ENCODE assay signal across 4 worm cellular contexts in the genomic region with DNA sequence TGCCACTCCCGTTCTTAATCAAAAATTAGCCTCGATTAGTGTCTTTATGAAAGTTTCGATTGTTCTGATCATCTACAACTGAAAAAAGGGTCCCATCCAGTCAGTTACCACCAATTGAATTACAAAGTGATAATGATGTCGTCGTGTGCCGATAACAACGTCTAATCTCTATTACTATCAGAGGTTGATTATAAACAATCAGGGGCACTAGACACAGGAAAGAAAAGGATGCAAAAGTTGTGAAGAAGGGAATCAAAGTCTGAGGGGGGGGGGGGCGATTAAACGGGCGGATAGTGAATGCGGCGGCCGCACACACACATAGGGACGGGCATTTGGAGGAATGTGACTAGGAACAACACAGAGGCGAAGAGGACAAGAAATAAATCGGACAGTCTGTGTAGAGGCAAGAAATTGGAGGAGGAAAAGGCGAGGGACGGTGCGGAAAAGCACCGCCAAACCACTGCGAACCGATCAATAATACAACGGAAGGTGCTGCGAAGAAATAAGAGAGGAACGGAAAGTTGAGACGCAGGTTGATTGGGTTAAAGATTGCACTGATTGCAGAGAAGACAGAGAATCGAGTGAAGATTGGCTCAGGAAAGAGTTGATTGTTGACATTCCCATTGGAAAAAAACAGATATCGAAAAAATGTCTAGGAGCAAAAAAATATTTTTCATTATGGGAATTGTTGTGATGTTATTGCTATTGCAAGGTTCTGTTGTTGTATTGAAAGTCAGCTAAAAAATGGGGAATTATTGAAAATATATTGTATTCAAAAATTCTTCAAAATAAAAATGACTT.
TF ChIP-seq lines count a peak whose summit lies in the region.

No protein-coding gene starts in this region.

TF ChIP-seq in whole organism, L2 larva, 48 proteins besides CTCF, POLR2A, EP300 and RAD21:
- TF ChIP-seq sma-9 (GFP tag; optimal IDR thresholded peaks at IDR 0.05; lab: Kevin White, UChicago) (no peak), sma-9 (tag; optimal IDR thresholded peaks at IDR 0.05; lab: Kevin White, UChicago) (no peak), C34F6.9 (tag; optimal IDR thresholded peaks at IDR 0.05; lab: Kevin White, UChicago) (peak; percentile 15), F13H6.1 (tag; optimal IDR thresholded peaks at IDR 0.05; lab: Kevin White, UChicago) (peak; percentile 4), nhr-237 (tag; optimal IDR thresholded peaks at IDR 0.05; lab: Kevin White, UChicago) (no peak), lsy-2 (tag; optimal IDR thresholded peaks at IDR 0.05; lab: Kevin White, UChicago) (peak in 1 of 2 experiments; percentile 16), elt-1 (tag; optimal IDR thresholded peaks at IDR 0.05; lab: Kevin White, UChicago) (no peak), sma-3 (GFP tag; optimal IDR thresholded peaks at IDR 0.05; lab: Kevin White, UChicago) (no peak), crh-2 (tag; optimal IDR thresholded peaks at IDR 0.05; lab: Kevin White, UChicago) (no peak), unc-62 (GFP tag; optimal IDR thresholded peaks at IDR 0.05; lab: Kevin White, UChicago) (no peak), lin-13 (GFP tag; optimal IDR thresholded peaks at IDR 0.05; lab: Kevin White, UChicago) (no peak), nhr-6 (tag; optimal IDR thresholded peaks at IDR 0.05; lab: Kevin White, UChicago) (no peak), sem-4 (tag; optimal IDR thresholded peaks at IDR 0.05; lab: Kevin White, UChicago) (peak; percentile 12), peb-1 (tag; optimal IDR thresholded peaks at IDR 0.05; lab: Kevin White, UChicago) (peak; percentile 42)
TF ChIP-seq in whole organism, L2 larva: peak in this region for 5.

TF ChIP-seq in whole organism, L4 larva, 104 proteins besides CTCF, POLR2A, EP300 and RAD21:
- TF ChIP-seq set-16 (GFP tag; IDR thresholded peaks at IDR 0.05; lab: Robert Waterston, UW): peak; percentile 24; the same call in 1 of the 2 replicates
- peak in 1 of 2 experiments; percentile 92 for TF ChIP-seq daf-16 (GFP tag; optimal IDR thresholded peaks at IDR 0.05; lab: Kevin White, UChicago)
- TF ChIP-seq daf-16 (tag; optimal IDR thresholded peaks at IDR 0.05; lab: Kevin White, UChicago): peak; percentile 40
- TF ChIP-seq aly-2 (tag; optimal IDR thresholded peaks at IDR 0.05; lab: Kevin White, UChicago): no peak
- peak in 1 of 2 experiments; percentile 93 for TF ChIP-seq unc-62 (GFP tag; optimal IDR thresholded peaks at IDR 0.05 in 1 of 2; lab: Kevin White, UChicago)
- no peak for TF ChIP-seq unc-62 (tag; optimal IDR thresholded peaks at IDR 0.05; lab: Kevin White, UChicago)
- TF ChIP-seq egl-43 (GFP tag; IDR thresholded peaks at IDR 0.05; lab: Robert Waterston, UW): peak; percentile 16; the same call in 1 of the 2 replicates
- no peak for TF ChIP-seq ZK337.2 (GFP tag; IDR thresholded peaks at IDR 0.05; lab: Robert Waterston, UW)
- TF ChIP-seq F37D6.2 (tag; optimal IDR thresholded peaks at IDR 0.05; lab: Kevin White, UChicago): no peak
- TF ChIP-seq dpl-1 (GFP tag; optimal IDR thresholded peaks at IDR 0.05; lab: Kevin White, UChicago): no peak
- TF ChIP-seq mxl-2 (GFP tag; conservative IDR thresholded peaks at IDR 0.05; lab: Robert Waterston, UW): 0 out of 2 replicates have a peak, but pooled peaks have one; percentile 31
- no peak for TF ChIP-seq pqm-1 (tag; optimal IDR thresholded peaks at IDR 0.05; lab: Kevin White, UChicago)
- peak; percentile 89 for TF ChIP-seq aha-1 (tag; lab: Kevin White, UChicago)
- TF ChIP-seq dve-1 (tag; optimal IDR thresholded peaks at IDR 0.05; lab: Kevin White, UChicago; ENCODE audit: insufficient read depth): peak; percentile 36
- peak; percentile 78 for TF ChIP-seq mxl-3 (GFP tag; optimal IDR thresholded peaks at IDR 0.05; lab: Kevin White, UChicago)
- peak; percentile 65 for TF ChIP-seq hlh-11 (tag; optimal IDR thresholded peaks at IDR 0.05; lab: Kevin White, UChicago)
- TF ChIP-seq nhr-11 (tag; optimal IDR thresholded peaks at IDR 0.05; lab: Kevin White, UChicago): no peak
TF ChIP-seq in whole organism, L4 larva: peak in this region for 9.

TF ChIP-seq in whole organism, late embryonic, 69 proteins besides CTCF, POLR2A, EP300 and RAD21:
- no peak for TF ChIP-seq hlh-8 (tag; optimal IDR thresholded peaks at IDR 0.05; lab: Kevin White, UChicago)
- no peak for TF ChIP-seq ztf-16 (tag; optimal IDR thresholded peaks at IDR 0.05; lab: Kevin White, UChicago)
- TF ChIP-seq C08G9.2 (tag; optimal IDR thresholded peaks at IDR 0.05; lab: Kevin White, UChicago): peak; percentile 50
- peak; percentile 39 for TF ChIP-seq nfya-1 (tag; optimal IDR thresholded peaks at IDR 0.05; lab: Kevin White, UChicago)
- no peak for TF ChIP-seq pax-1 (tag; optimal IDR thresholded peaks at IDR 0.05; lab: Kevin White, UChicago)
- no peak for TF ChIP-seq mec-3 (tag; optimal IDR thresholded peaks at IDR 0.05; lab: Kevin White, UChicago; ENCODE audit: borderline replicate concordance)
- no peak for TF ChIP-seq unc-3 (GFP tag; conservative IDR thresholded peaks at IDR 0.05; lab: Robert Waterston, UW)
- no peak for TF ChIP-seq unc-3 (tag; optimal IDR thresholded peaks at IDR 0.05; lab: Kevin White, UChicago)
- TF ChIP-seq che-1 (tag; optimal IDR thresholded peaks at IDR 0.05; lab: Kevin White, UChicago): peak; percentile 27
- TF ChIP-seq ttx-3 (tag; optimal IDR thresholded peaks at IDR 0.05; lab: Kevin White, UChicago): no peak
- TF ChIP-seq zip-5 (tag; optimal IDR thresholded peaks at IDR 0.05; lab: Kevin White, UChicago): no peak
- TF ChIP-seq syd-9 (tag; optimal IDR thresholded peaks at IDR 0.05; lab: Kevin White, UChicago): peak; percentile 9
- TF ChIP-seq pqm-1 (tag; optimal IDR thresholded peaks at IDR 0.05; lab: Kevin White, UChicago): peak; percentile 25
- TF ChIP-seq pros-1 (tag; optimal IDR thresholded peaks at IDR 0.05; lab: Kevin White, UChicago): no peak
- no peak for TF ChIP-seq ceh-30 (tag; optimal IDR thresholded peaks at IDR 0.05; lab: Kevin White, UChicago)
- peak; percentile 47 for TF ChIP-seq tbx-2 (tag; optimal IDR thresholded peaks at IDR 0.05; lab: Kevin White, UChicago)
- TF ChIP-seq npax-4 (tag; optimal IDR thresholded peaks at IDR 0.05; lab: Kevin White, UChicago): no peak
- TF ChIP-seq ceh-14 (tag; optimal IDR thresholded peaks at IDR 0.05; lab: Kevin White, UChicago): no peak
- TF ChIP-seq ahr-1 (tag; optimal IDR thresholded peaks at IDR 0.05; lab: Kevin White, UChicago): no peak
- peak; percentile 43 for TF ChIP-seq rnt-1 (tag; optimal IDR thresholded peaks at IDR 0.05; lab: Kevin White, UChicago)
- TF ChIP-seq T23F11.4 (GFP tag; optimal IDR thresholded peaks at IDR 0.05; lab: Kevin White, UChicago): no peak
- TF ChIP-seq hlh-13 (GFP tag; optimal IDR thresholded peaks at IDR 0.05; lab: Kevin White, UChicago): no peak
- peak; percentile 1 for TF ChIP-seq ceh-31 (tag; optimal IDR thresholded peaks at IDR 0.05; lab: Kevin White, UChicago)
- no peak for TF ChIP-seq ceh-48 (tag; optimal IDR thresholded peaks at IDR 0.05; lab: Kevin White, UChicago)
- peak; percentile 92 for TF ChIP-seq elt-2 (tag; optimal IDR thresholded peaks at IDR 0.05; lab: Kevin White, UChicago)

TF ChIP-seq in whole organism, mixed stage, embryonic, 35 proteins besides CTCF, POLR2A, EP300 and RAD21:
- TF ChIP-seq cnd-1 (tag; optimal IDR thresholded peaks at IDR 0.05; lab: Kevin White, UChicago) (peak; percentile 20), unc-120 (tag; optimal IDR thresholded peaks at IDR 0.05; lab: Kevin White, UChicago; ENCODE audit: poor library complexity, severe bottlenecking) (peak; percentile 9), ham-2 (GFP tag; optimal IDR thresholded peaks at IDR 0.05; lab: Kevin White, UChicago) (peak; percentile 22), mep-1 (tag; optimal IDR thresholded peaks at IDR 0.05; lab: Kevin White, UChicago) (no peak), M03D4.4 (tag; optimal IDR thresholded peaks at IDR 0.05; lab: Kevin White, UChicago) (peak; percentile 60), sptf-1 (tag; optimal IDR thresholded peaks at IDR 0.05; lab: Kevin White, UChicago) (peak; percentile 14), pha-4 (tag; optimal IDR thresholded peaks at IDR 0.05; lab: Kevin White, UChicago) (peak; percentile 13), nhr-237 (tag; optimal IDR thresholded peaks at IDR 0.05; lab: Kevin White, UChicago) (no peak), drap-1 (GFP tag; optimal IDR thresholded peaks at IDR 0.05; lab: Kevin White, UChicago) (peak; percentile 63), lin-32 (GFP tag; optimal IDR thresholded peaks at IDR 0.05; lab: Kevin White, UChicago) (no peak), mls-2 (tag; optimal IDR thresholded peaks at IDR 0.05; lab: Kevin White, UChicago) (peak; percentile 51)
